Worm (Caenorhabditis elegans): ENCODE measurements around the gene sdpn-1.

- no peak for TF ChIP-seq pes-1 (GFP tag; IDR thresholded peaks at IDR 0.05)
- TF ChIP-seq ama-1 (optimal IDR thresholded peaks at IDR 0.05) = no peak
- TF ChIP-seq hmbx-1 (tag; optimal IDR thresholded peaks at IDR 0.05) = no peak
- no peak for TF ChIP-seq tra-4 (tag; optimal IDR thresholded peaks at IDR 0.05)
These were observed 5.6 kb upstream of the sdpn-1 start, which contains the start of the genes F45E1.1 and F45E1.2 for ce11 chrX:8003663-8004062.
